Fruit fly (Drosophila melanogaster) Kc167 (cell line): ENCODE results near the gene His3.3A.

Experiments
- Myc ChIP-seq: fragments of >200 bp; optimal IDR thresholded peaks from 2 replicates; lab custom pipeline; 2017; ENCODE audit warnings: missing external identifiers
- Sin3A ChIP-seq: fragments of >200 bp; optimal IDR thresholded peaks from 2 replicates; lab custom pipeline; 2018; ENCODE audit warnings: missing external identifiers
- h ChIP-seq: fragments of >200 bp; optimal IDR thresholded peaks from 3 replicates; lab custom pipeline; 2018; ENCODE audit warnings: missing external identifiers
- insv ChIP-seq: fragments of >200 bp; optimal IDR thresholded peaks from 3 replicates; lab custom pipeline; 2018; ENCODE audit warnings: missing external identifiers
- psq ChIP-seq: fragments of >200 bp; optimal IDR thresholded peaks from 2 replicates; lab custom pipeline; 2017; ENCODE audit warnings: missing external identifiers
- ttk ChIP-seq: sonication (Bioruptor generic); optimal IDR thresholded peaks from 2 replicates; lab custom pipeline; 2017; ENCODE audit warnings: missing external identifiers

His3.3A gene

dm6 chr2L:5063936-5064335 lies 9.1 kb downstream of the His3.3A start:
- no peak for TF ChIP-seq psq
- no peak for TF ChIP-seq h
- TF ChIP-seq Sin3A (lab: Kevin White, UChicago), result no peak
- TF ChIP-seq ttk (lab: Kevin White, UChicago), result no peak
- TF ChIP-seq insv (lab: Kevin White, UChicago), result no peak
- TF ChIP-seq Myc (lab: Kevin White, UChicago), result no peak

dm6 chr2L:5070797-5071579 lies 16.1 kb downstream of the His3.3A start, which contains the start of gene RpL37A:
Gene RpL37A (plus strand): TSS chr2L:5070957.
- TF ChIP-seq insv (lab: Kevin White, UChicago), result no peak
- TF ChIP-seq ttk (lab: Kevin White, UChicago), result no peak
- TF ChIP-seq Sin3A (lab: Kevin White, UChicago), result no peak
- no peak for TF ChIP-seq Myc (lab: Kevin White, UChicago)
- no peak for TF ChIP-seq h
- no peak for TF ChIP-seq psq

DNA sequence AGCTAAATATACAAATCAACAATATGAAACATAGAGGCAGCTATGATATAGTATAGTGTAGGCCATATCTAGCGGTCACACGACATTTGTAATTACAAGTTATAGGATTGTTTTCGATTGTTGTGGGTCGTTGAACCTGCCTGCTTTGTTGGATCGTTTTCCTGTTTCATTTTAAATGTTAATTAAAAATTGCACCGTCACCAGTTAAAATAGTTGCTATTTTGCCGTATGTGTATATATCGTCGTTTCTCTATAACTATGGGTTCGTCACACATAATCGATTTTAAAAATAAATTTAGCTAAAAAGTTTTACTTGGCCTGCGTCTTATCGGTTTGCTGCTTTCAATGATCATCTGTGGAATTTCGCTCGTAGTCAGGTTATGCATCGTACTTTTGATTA lies 17.5 kb downstream of the His3.3A start:
- TF ChIP-seq Myc (lab: Kevin White, UChicago) (no peak), ttk (lab: Kevin White, UChicago) (no peak), insv (lab: Kevin White, UChicago) (no peak), Sin3A (lab: Kevin White, UChicago) (no peak), psq (no peak), h (no peak)

- TF ChIP-seq ttk (lab: Kevin White, UChicago), result no peak
- TF ChIP-seq Myc (lab: Kevin White, UChicago), result no peak
- TF ChIP-seq insv (lab: Kevin White, UChicago), result no peak
- TF ChIP-seq h, result no peak
Measured at dm6 chr2L:5079200-5079599, 24.3 kb downstream of the His3.3A start.

DNA sequence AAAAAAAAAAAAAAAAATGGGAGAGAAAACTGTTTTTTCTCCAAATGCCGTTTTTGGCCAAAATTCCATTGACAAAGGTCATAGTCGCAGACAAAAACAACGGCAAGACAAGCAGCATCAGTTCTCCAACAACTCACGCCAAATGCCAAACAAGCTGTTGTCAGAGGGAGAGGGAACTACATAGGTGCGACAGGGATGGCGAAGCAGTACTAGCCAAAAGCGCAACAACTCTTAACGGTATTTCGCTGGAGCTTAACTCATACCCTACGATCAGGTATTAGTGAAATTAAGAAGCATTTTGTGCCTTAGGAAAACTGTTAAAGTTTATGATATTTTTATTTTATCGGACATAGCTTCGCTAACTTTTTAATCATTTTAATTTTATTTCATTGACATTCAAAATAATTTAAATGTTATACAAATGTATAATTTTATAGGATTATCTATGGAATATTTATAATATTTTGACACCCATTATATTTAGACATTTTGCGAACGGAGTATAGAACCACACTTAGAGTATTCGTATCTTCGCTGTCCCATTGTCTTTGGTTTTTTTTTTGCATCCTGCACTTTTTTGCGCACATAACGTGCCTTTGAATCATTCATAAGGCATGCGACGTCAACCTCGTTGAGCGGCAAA lies 25.5 kb downstream of the His3.3A start:
- TF ChIP-seq ttk (lab: Kevin White, UChicago) (no peak), Myc (lab: Kevin White, UChicago) (no peak), h (no peak), insv (lab: Kevin White, UChicago) (no peak), Sin3A (lab: Kevin White, UChicago) (no peak), psq (no peak)

DNA sequence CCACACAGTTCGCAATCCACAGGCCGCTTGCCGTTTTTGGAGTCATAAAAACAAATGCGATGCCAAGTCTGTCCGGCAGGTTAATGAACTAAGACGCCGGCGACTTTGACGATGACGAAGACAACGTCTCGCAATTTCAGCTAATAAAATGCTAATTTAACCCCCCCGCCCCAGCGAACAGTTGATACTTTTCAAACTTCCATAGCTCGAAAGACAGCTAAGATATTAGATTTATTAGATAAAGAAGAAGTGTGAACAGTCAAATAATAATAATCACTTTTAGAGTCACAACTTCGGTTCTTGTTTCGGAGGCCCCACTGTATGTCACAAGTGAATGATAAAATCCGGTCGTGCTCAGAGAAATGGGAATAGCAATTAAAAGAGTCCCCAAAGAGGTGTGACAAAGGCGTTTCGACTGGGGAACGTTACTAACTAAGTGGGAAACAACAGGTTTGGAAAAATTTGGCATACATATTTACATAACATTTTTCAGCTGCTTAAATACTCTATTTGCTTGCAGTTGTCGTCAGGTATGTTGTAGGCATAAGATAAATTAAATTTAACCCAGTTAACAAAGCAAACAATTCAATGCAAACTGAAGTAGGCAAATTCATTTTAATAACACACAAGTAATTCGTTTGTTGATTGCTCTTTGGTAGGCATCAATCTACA lies 29.9 kb downstream of the His3.3A start:
- TF ChIP-seq ttk (lab: Kevin White, UChicago) (no peak), Sin3A (lab: Kevin White, UChicago) (no peak), h (no peak), psq (no peak), Myc (lab: Kevin White, UChicago) (no peak), insv (lab: Kevin White, UChicago) (no peak)

DNA sequence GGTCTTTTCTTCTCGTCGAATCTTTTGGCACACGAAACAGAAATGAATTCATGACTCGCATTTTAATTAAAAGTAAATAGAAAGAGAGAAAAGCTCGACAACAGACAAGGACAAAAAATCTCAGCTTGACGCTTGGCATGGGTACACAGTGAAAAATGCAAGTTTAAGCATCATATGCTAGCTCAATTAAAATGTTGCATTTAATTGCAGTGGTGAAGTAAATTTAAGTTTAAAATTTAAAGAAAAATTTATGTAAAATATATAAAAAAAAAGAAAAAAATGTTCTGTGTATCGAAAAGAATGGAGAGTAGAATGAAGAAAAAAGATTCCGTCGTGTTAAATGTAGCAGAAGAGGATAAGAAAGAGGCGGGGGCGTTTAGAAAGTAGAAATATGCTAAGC lies 30.7 kb downstream of the His3.3A start:
- TF ChIP-seq insv (lab: Kevin White, UChicago) (no peak), ttk (lab: Kevin White, UChicago) (no peak), h (no peak), Myc (lab: Kevin White, UChicago) (no peak), psq (no peak), Sin3A (lab: Kevin White, UChicago) (no peak)

dm6 chr2L:5086905-5087522 lies 32.2 kb downstream of the His3.3A start:
- TF ChIP-seq insv (lab: Kevin White, UChicago) (no peak), psq (no peak), Sin3A (lab: Kevin White, UChicago) (no peak), ttk (lab: Kevin White, UChicago) (no peak), Myc (lab: Kevin White, UChicago) (no peak), h (no peak)

- TF ChIP-seq psq (no peak), insv (lab: Kevin White, UChicago) (no peak), Sin3A (lab: Kevin White, UChicago) (no peak), ttk (lab: Kevin White, UChicago) (no peak), Myc (lab: Kevin White, UChicago) (no peak), h (no peak)
Measured at dm6 chr2L:5088649-5089270, 33.9 kb downstream of the His3.3A start.

- no peak for TF ChIP-seq Sin3A (lab: Kevin White, UChicago)
- TF ChIP-seq Myc (lab: Kevin White, UChicago), result no peak
- no peak for TF ChIP-seq h
- TF ChIP-seq insv (lab: Kevin White, UChicago), result no peak
- no peak for TF ChIP-seq psq
- no peak for TF ChIP-seq ttk (lab: Kevin White, UChicago)
Measured at dm6 chr2L:5089642-5090041, 34.8 kb downstream of the His3.3A start.

- TF ChIP-seq Myc (lab: Kevin White, UChicago), result no peak
- TF ChIP-seq ttk (lab: Kevin White, UChicago), result no peak
- no peak for TF ChIP-seq psq
- TF ChIP-seq h, result no peak
- TF ChIP-seq insv (lab: Kevin White, UChicago), result no peak
- no peak for TF ChIP-seq Sin3A (lab: Kevin White, UChicago)
Measured at dm6 chr2L:5090352-5090751, 35.5 kb downstream of the His3.3A start.
